Worm (Caenorhabditis elegans) whole organism, early embryonic: ENCODE measurements around the gene spas-1.

Source experiments
- B0310.2 ChIP-seq: sonication (generic microtip); optimal IDR thresholded peaks from 2 replicates; lab custom pipeline; 2016; ENCODE audit warnings: mild to moderate bottlenecking, missing genetic modification characterization, missing compliant biosample characterization
- F13C5.2 ChIP-seq: sonication (generic microtip); optimal IDR thresholded peaks from 2 replicates; lab custom pipeline; 2017; ENCODE audit warnings: mild to moderate bottlenecking, missing genetic modification characterization, inconsistent platforms, missing compliant biosample characterization
- aly-1 ChIP-seq: sonication (generic microtip); optimal IDR thresholded peaks from 2 replicates; lab custom pipeline; 2016; ENCODE audit warnings: missing genetic modification characterization, missing compliant biosample characterization
- ama-1 ChIP-seq: fragments of 150-350 bp; optimal IDR thresholded peaks from 2 replicates; lab custom pipeline; 2014
- ceh-13 ChIP-seq: fragments of 200-800 bp; sonication (Bioruptor generic); optimal IDR thresholded peaks from 2 replicates; lab custom pipeline; 2018; ENCODE audit warnings: mild to moderate bottlenecking, missing genetic modification characterization, missing compliant biosample characterization
- ceh-36 ChIP-seq: sonication (generic microtip); optimal IDR thresholded peaks from 2 replicates; lab custom pipeline; 2016; ENCODE audit warnings: missing genetic modification characterization, inconsistent platforms, missing compliant biosample characterization
- ets-7 ChIP-seq: sonication (generic microtip); optimal IDR thresholded peaks from 2 replicates; lab custom pipeline; 2016; ENCODE audit warnings: missing genotype, missing genetic modification characterization, missing compliant biosample characterization
- flt-1 ChIP-seq: fragments of 200-800 bp; sonication (Bioruptor generic); IDR thresholded peaks from 2 replicates; pipeline ENCODE4 v1.3.6; 2022; ENCODE audit warnings: missing genetic modification characterization, missing compliant biosample characterization
- hmbx-1 ChIP-seq: sonication (generic microtip); optimal IDR thresholded peaks from 2 replicates; lab custom pipeline; 2016; ENCODE audit warnings: mild to moderate bottlenecking, missing genetic modification characterization, missing compliant biosample characterization
- hmg-4 ChIP-seq: fragments of 200-800 bp; sonication (Bioruptor generic); optimal IDR thresholded peaks from 2 replicates; lab custom pipeline; 2018; ENCODE audit warnings: mild to moderate bottlenecking, missing genetic modification characterization, missing compliant biosample characterization
- hnd-1 ChIP-seq: sonication (generic microtip); optimal IDR thresholded peaks from 2 replicates; lab custom pipeline; 2016; ENCODE audit warnings: missing genetic modification characterization, missing compliant biosample characterization
- pes-1 ChIP-seq: fragments of 200-800 bp; sonication (Bioruptor generic); IDR thresholded peaks from 2 replicates; pipeline ENCODE4 v1.3.6; 2022; ENCODE audit warnings: missing genetic modification reagents, missing genetic modification characterization, missing compliant biosample characterization
- scrt-1 ChIP-seq: fragments of 200-800 bp; sonication (Bioruptor generic); IDR thresholded peaks from 2 replicates; pipeline ENCODE4 v1.3.6; 2022; ENCODE audit warnings: missing genetic modification characterization, missing compliant biosample characterization
- sea-1 ChIP-seq: fragments of 200-800 bp; sonication (Bioruptor generic); conservative IDR thresholded peaks from 2 replicates; pipeline ENCODE4 v1.3.6; 2022; ENCODE audit warnings: missing genetic modification characterization, missing compliant biosample characterization
- tbx-11 ChIP-seq: fragments of 200-800 bp; sonication (Bioruptor generic); IDR thresholded peaks from 2 replicates; pipeline ENCODE4 v1.3.6; 2022; ENCODE audit warnings: missing genetic modification characterization, missing compliant biosample characterization
- tbx-37 ChIP-seq: fragments of 200-800 bp; sonication (Bioruptor generic); conservative IDR thresholded peaks from 2 replicates; pipeline ENCODE4 v1.3.6; 2022; ENCODE audit warnings: missing genetic modification reagents, missing genetic modification characterization, missing compliant biosample characterization
- tra-4 ChIP-seq: sonication (generic microtip); optimal IDR thresholded peaks from 2 replicates; lab custom pipeline; 2017; ENCODE audit warnings: missing genetic modification characterization, missing compliant biosample characterization

The spas-1 gene

DNA sequence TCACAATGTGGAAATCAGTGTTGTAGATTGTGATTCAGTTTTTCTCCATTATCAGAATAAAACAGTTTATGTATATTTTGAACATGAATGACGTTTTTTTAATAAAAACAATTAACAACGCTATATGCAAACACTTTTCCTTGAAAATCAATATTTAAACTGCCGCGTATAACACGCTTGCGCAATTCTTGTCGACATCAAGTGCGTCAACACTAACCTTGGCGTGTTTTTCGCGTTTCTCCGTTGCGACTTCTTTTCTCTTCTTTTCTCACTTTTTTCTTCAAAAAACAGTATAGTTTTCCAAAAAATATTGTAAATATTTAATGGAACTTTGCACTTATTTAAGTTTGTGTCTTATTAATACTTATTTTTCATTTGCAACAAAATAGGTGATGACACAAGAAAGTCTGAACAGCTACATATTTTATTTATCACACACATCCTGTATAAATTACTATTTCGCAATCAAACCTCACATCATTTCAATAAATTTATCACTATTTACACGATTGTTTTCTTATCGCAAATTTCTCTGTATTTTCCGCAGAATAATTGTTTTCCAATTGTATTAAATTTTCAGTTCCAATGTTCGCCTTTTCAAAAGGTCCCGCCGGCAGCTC lies at the start of gene spas-1:
TSS of gene spas-1 (plus strand) at position 572 of the 620 bp plus-strand sequence.
- no peak for TF ChIP-seq aly-1 (tag; lab: Kevin White, UChicago)
- TF ChIP-seq hnd-1 (tag; lab: Kevin White, UChicago) = peak; percentile 36
- peak; percentile 84 for TF ChIP-seq F13C5.2 (tag; lab: Kevin White, UChicago)
- no peak for TF ChIP-seq scrt-1 (GFP tag; lab: Robert Waterston, UW)
- TF ChIP-seq B0310.2 (tag; lab: Kevin White, UChicago) = no peak
- TF ChIP-seq ceh-36 (tag; lab: Kevin White, UChicago) = peak; percentile 35
- peak; percentile 57; the same call in 1 of the 2 replicates for TF ChIP-seq tbx-11
- TF ChIP-seq ets-7 = no peak
- TF ChIP-seq ama-1 (lab: Kevin White, UChicago) = no peak

DNA sequence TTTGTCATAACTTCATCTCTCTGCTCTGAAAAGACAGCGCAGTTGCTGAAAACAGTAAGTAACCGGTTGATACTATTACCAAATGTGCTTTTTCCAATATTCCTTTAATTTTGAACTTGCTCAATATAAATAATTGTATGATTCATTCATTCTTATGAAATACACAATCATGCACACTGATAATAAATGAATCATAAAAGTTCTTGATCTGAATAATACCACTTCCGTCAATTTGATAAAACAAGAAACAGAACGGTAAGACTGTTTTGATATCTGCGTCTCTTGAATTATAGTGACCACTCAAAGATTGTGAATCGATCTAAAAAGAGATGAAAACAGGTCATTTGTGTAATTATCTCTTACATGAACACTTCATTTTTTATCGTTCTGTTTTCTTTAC lies 49.3 kb upstream of the spas-1 start, which contains the start of gene F21C10.4:
TSS of gene F21C10.4 (plus strand) at position 301 of the 400 bp plus-strand sequence.
- TF ChIP-seq tbx-37 (no peak), B0310.2 (tag; lab: Kevin White, UChicago) (no peak)

- no peak for TF ChIP-seq tbx-11
- no peak for TF ChIP-seq hnd-1 (tag; lab: Kevin White, UChicago)
- TF ChIP-seq flt-1 = no peak
- TF ChIP-seq F13C5.2 (tag; lab: Kevin White, UChicago) = no peak
- TF ChIP-seq hmbx-1 (tag; lab: Kevin White, UChicago) = no peak
- no peak for TF ChIP-seq tbx-37
- no peak for TF ChIP-seq aly-1 (tag; lab: Kevin White, UChicago)
- TF ChIP-seq B0310.2 (tag; lab: Kevin White, UChicago) = no peak
- no peak for TF ChIP-seq ceh-13 (GFP tag; lab: Kevin White, UChicago)
- TF ChIP-seq ama-1 (lab: Kevin White, UChicago) = no peak
- no peak for TF ChIP-seq scrt-1 (GFP tag; lab: Robert Waterston, UW)
- no peak for TF ChIP-seq pes-1 (GFP tag; lab: Robert Waterston, UW)
- TF ChIP-seq ets-7 = no peak
- no peak for TF ChIP-seq sea-1 (GFP tag; lab: Robert Waterston, UW)
- TF ChIP-seq hmg-4 (GFP tag; lab: Kevin White, UChicago) = no peak
- no peak for TF ChIP-seq ceh-36 (tag; lab: Kevin White, UChicago)
- TF ChIP-seq tra-4 (tag; lab: Kevin White, UChicago) = no peak
These were observed 47.8 kb upstream of the spas-1 start, which contains the start of gene F21C10.3 for ce11 chrV:9127773-9128172. TSS of gene F21C10.3 (plus strand) at chrV:9128073.

DNA sequence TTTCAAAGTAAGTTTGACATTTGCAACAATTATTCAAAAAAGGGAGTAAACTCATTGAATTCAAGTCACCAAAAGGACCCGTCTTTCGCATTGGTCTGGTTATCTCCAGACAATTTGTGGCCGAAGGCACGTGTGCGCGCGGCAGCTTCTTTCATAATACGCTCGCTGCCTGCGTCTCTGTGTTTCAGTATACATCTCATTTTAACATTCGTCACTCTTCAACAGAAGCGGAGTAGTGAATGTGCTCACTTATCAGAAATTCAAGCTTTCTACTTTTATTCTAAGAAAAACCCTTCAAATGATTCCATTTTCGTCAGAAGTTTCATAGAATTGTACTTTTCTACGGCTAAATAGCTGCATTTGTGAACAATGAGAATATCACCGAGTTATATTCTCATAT lies 47.0 kb upstream of the spas-1 start:
- TF ChIP-seq aly-1 (tag; lab: Kevin White, UChicago) (no peak), hmbx-1 (tag; lab: Kevin White, UChicago) (no peak), scrt-1 (GFP tag; lab: Robert Waterston, UW) (no peak), hmg-4 (GFP tag; lab: Kevin White, UChicago) (no peak), tbx-11 (no peak), ets-7 (no peak), pes-1 (GFP tag; lab: Robert Waterston, UW) (no peak)

DNA sequence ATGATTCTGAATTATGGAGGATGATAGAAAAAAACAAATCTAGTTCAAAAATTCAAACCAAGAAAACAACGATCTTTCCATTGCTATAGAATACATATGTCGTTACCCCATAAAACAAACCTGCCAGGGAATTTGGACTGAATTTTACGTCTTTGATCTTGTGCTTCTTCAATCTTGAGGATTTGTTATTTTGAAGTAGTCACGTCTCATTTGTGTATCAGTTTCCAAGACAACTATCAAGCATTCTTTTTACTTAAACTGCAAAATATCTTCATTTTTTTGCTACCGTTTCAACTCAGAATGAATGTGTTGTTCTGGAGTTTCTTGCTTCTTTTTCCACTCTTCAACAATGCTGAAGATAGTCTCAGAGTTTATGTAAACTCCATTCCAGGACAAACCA lies 44.8 kb upstream of the spas-1 start, which contains the start of gene F21C10.19:
TSS of gene F21C10.19 (plus strand) at position 301 of the 400 bp plus-strand sequence.
- TF ChIP-seq flt-1 = no peak
- no peak for TF ChIP-seq sea-1 (GFP tag; lab: Robert Waterston, UW)

- no peak for TF ChIP-seq B0310.2 (tag; lab: Kevin White, UChicago)
- TF ChIP-seq ceh-13 (GFP tag; lab: Kevin White, UChicago) = no peak
- no peak for TF ChIP-seq ceh-36 (tag; lab: Kevin White, UChicago)
- no peak for TF ChIP-seq pes-1 (GFP tag; lab: Robert Waterston, UW)
- no peak for TF ChIP-seq tbx-37
- no peak for TF ChIP-seq hmg-4 (GFP tag; lab: Kevin White, UChicago)
- TF ChIP-seq tbx-11 = no peak
- TF ChIP-seq tra-4 (tag; lab: Kevin White, UChicago) = no peak
- no peak for TF ChIP-seq ets-7
- TF ChIP-seq ama-1 (lab: Kevin White, UChicago) = no peak
- no peak for TF ChIP-seq scrt-1 (GFP tag; lab: Robert Waterston, UW)
- TF ChIP-seq hmbx-1 (tag; lab: Kevin White, UChicago) = no peak
- TF ChIP-seq sea-1 (GFP tag; lab: Robert Waterston, UW) = no peak
- TF ChIP-seq aly-1 (tag; lab: Kevin White, UChicago) = no peak
These were observed 43.5 kb upstream of the spas-1 start, which contains the start of gene F21C10.1 for ce11 chrV:9132043-9132442. TSS of gene F21C10.1 (plus strand) at chrV:9132343.

DNA sequence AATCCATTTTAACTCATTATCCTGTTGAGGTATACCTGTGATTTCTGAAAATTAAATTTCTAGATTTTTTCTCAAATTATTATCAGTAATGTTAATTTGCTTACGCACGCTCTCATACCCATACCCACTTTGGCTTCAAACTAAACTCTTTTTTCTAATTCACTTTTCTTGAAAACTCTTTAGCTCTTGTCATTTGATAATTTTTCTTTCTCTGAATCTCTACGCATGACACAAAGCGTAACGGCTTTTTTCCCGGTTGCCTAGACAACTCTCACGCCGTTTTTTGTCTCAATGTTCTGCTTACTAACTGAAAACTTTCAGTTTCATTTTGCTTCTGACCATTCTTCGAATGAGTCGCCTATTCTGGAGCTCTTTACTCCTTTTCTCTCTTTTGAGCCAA lies 41.6 kb upstream of the spas-1 start, which contains the start of gene B0222.1:
TSS of gene B0222.1 (plus strand) at position 306 of the 400 bp plus-strand sequence.
- TF ChIP-seq aly-1 (tag; lab: Kevin White, UChicago) (no peak), ceh-13 (GFP tag; lab: Kevin White, UChicago) (no peak), ceh-36 (tag; lab: Kevin White, UChicago) (no peak), tbx-11 (no peak), flt-1 (no peak)

- no peak for TF ChIP-seq tbx-37
- TF ChIP-seq hmbx-1 (tag; lab: Kevin White, UChicago) = no peak
- TF ChIP-seq hmg-4 (GFP tag; lab: Kevin White, UChicago) = no peak
- TF ChIP-seq ets-7 = no peak
- TF ChIP-seq ceh-13 (GFP tag; lab: Kevin White, UChicago) = no peak
- no peak for TF ChIP-seq scrt-1 (GFP tag; lab: Robert Waterston, UW)
- TF ChIP-seq flt-1 = no peak
- no peak for TF ChIP-seq hnd-1 (tag; lab: Kevin White, UChicago)
- TF ChIP-seq F13C5.2 (tag; lab: Kevin White, UChicago) = no peak
- no peak for TF ChIP-seq tra-4 (tag; lab: Kevin White, UChicago)
- no peak for TF ChIP-seq ceh-36 (tag; lab: Kevin White, UChicago)
- TF ChIP-seq B0310.2 (tag; lab: Kevin White, UChicago) = no peak
- no peak for TF ChIP-seq aly-1 (tag; lab: Kevin White, UChicago)
- TF ChIP-seq pes-1 (GFP tag; lab: Robert Waterston, UW) = no peak
- no peak for TF ChIP-seq tbx-11
- no peak for TF ChIP-seq ama-1 (lab: Kevin White, UChicago)
- TF ChIP-seq sea-1 (GFP tag; lab: Robert Waterston, UW) = no peak
These were observed 38.0 kb upstream of the spas-1 start, which contains the start of gene pitr-2 for ce11 chrV:9137618-9138017. TSS of gene pitr-2 (minus strand) at chrV:9137718.
